Worm (Caenorhabditis elegans): ENCODE measurements around the gene ess-2.

The ess-2 gene

ce11 chrIII:8509218-8509617 is 19.1 kb upstream of the ess-2 start:
- TF ChIP-seq hmbx-1 (tag; optimal IDR thresholded peaks at IDR 0.05) (no peak), aly-1 (tag; optimal IDR thresholded peaks at IDR 0.05) (no peak), ets-7 (tag; optimal IDR thresholded peaks at IDR 0.05) (no peak), F13C5.2 (tag; optimal IDR thresholded peaks at IDR 0.05) (no peak), ceh-36 (tag; optimal IDR thresholded peaks at IDR 0.05) (no peak), tbx-11 (GFP tag; IDR thresholded peaks at IDR 0.05) (no peak), tbx-37 (GFP tag; conservative IDR thresholded peaks at IDR 0.05) (no peak), hmg-4 (GFP tag; optimal IDR thresholded peaks at IDR 0.05) (no peak), ceh-13 (GFP tag; optimal IDR thresholded peaks at IDR 0.05) (no peak), pes-1 (GFP tag; IDR thresholded peaks at IDR 0.05) (no peak), sea-1 (GFP tag; conservative IDR thresholded peaks at IDR 0.05) (no peak), ama-1 (optimal IDR thresholded peaks at IDR 0.05) (no peak), hnd-1 (tag; optimal IDR thresholded peaks at IDR 0.05) (no peak)

- TF ChIP-seq flt-1 (GFP tag; IDR thresholded peaks at IDR 0.05) (no peak), hmg-4 (GFP tag; optimal IDR thresholded peaks at IDR 0.05) (peak; percentile 33)
Observed at ce11 chrIII:8506348-8506747, 16.2 kb upstream of the ess-2 start.

ce11 chrIII:8504176-8504763 is 14.1 kb upstream of the ess-2 start:
- TF ChIP-seq sea-1 (GFP tag; conservative IDR thresholded peaks at IDR 0.05) (0 out of 2 replicates have a peak, but pooled peaks have one; percentile 35), hmbx-1 (tag; optimal IDR thresholded peaks at IDR 0.05) (no peak)

ce11 chrIII:8503341-8503740 is 13.2 kb upstream of the ess-2 start:
- no peak for TF ChIP-seq hnd-1 (tag; optimal IDR thresholded peaks at IDR 0.05)
- peak; percentile 7 for TF ChIP-seq hmg-4 (GFP tag; optimal IDR thresholded peaks at IDR 0.05)
- no peak for TF ChIP-seq aly-1 (tag; optimal IDR thresholded peaks at IDR 0.05)
- no peak for TF ChIP-seq scrt-1 (GFP tag; IDR thresholded peaks at IDR 0.05)

- TF ChIP-seq ceh-36 (tag; optimal IDR thresholded peaks at IDR 0.05) (no peak), aly-1 (tag; optimal IDR thresholded peaks at IDR 0.05) (no peak), ets-7 (tag; optimal IDR thresholded peaks at IDR 0.05) (no peak), F13C5.2 (tag; optimal IDR thresholded peaks at IDR 0.05) (no peak), sea-1 (GFP tag; conservative IDR thresholded peaks at IDR 0.05) (no peak), tbx-11 (GFP tag; IDR thresholded peaks at IDR 0.05) (no peak), ceh-13 (GFP tag; optimal IDR thresholded peaks at IDR 0.05) (no peak), hnd-1 (tag; optimal IDR thresholded peaks at IDR 0.05) (no peak), scrt-1 (GFP tag; IDR thresholded peaks at IDR 0.05) (no peak), hmbx-1 (tag; optimal IDR thresholded peaks at IDR 0.05) (no peak), flt-1 (GFP tag; IDR thresholded peaks at IDR 0.05) (no peak), hmg-4 (GFP tag; optimal IDR thresholded peaks at IDR 0.05) (no peak), tbx-37 (GFP tag; conservative IDR thresholded peaks at IDR 0.05) (no peak), B0310.2 (tag; optimal IDR thresholded peaks at IDR 0.05) (no peak), pes-1 (GFP tag; IDR thresholded peaks at IDR 0.05) (no peak), tra-4 (tag; optimal IDR thresholded peaks at IDR 0.05) (no peak), ama-1 (optimal IDR thresholded peaks at IDR 0.05) (no peak)
Observed at ce11 chrIII:8494708-8495107, 4.6 kb upstream of the ess-2 start, which contains the start of gene pac-1. TSS of gene pac-1 (plus strand) at chrIII:8495008.

- TF ChIP-seq ceh-13 (GFP tag; optimal IDR thresholded peaks at IDR 0.05) = no peak
- no peak for TF ChIP-seq ets-7 (tag; optimal IDR thresholded peaks at IDR 0.05)
- no peak for TF ChIP-seq hmg-4 (GFP tag; optimal IDR thresholded peaks at IDR 0.05)
- no peak for TF ChIP-seq tbx-37 (GFP tag; conservative IDR thresholded peaks at IDR 0.05)
- no peak for TF ChIP-seq ceh-36 (tag; optimal IDR thresholded peaks at IDR 0.05)
- no peak for TF ChIP-seq F13C5.2 (tag; optimal IDR thresholded peaks at IDR 0.05)
- no peak for TF ChIP-seq hmbx-1 (tag; optimal IDR thresholded peaks at IDR 0.05)
- TF ChIP-seq tra-4 (tag; optimal IDR thresholded peaks at IDR 0.05) = no peak
- no peak for TF ChIP-seq pes-1 (GFP tag; IDR thresholded peaks at IDR 0.05)
- TF ChIP-seq B0310.2 (tag; optimal IDR thresholded peaks at IDR 0.05) = no peak
- no peak for TF ChIP-seq aly-1 (tag; optimal IDR thresholded peaks at IDR 0.05)
- no peak for TF ChIP-seq flt-1 (GFP tag; IDR thresholded peaks at IDR 0.05)
- no peak for TF ChIP-seq sea-1 (GFP tag; conservative IDR thresholded peaks at IDR 0.05)
- TF ChIP-seq tbx-11 (GFP tag; IDR thresholded peaks at IDR 0.05) = no peak
- TF ChIP-seq hnd-1 (tag; optimal IDR thresholded peaks at IDR 0.05) = no peak
- no peak for TF ChIP-seq ama-1 (optimal IDR thresholded peaks at IDR 0.05)
- TF ChIP-seq scrt-1 (GFP tag; IDR thresholded peaks at IDR 0.05) = no peak
Observed at ce11 chrIII:8491945-8492344, 1.8 kb upstream of the ess-2 start.

ce11 chrIII:8483853-8484252 is 6.3 kb downstream of the ess-2 start, which contains the start of gene F42H10.3:
TSS of gene F42H10.3 (plus strand) at chrIII:8484153.
- TF ChIP-seq ceh-13 (GFP tag; optimal IDR thresholded peaks at IDR 0.05) (no peak), ceh-36 (tag; optimal IDR thresholded peaks at IDR 0.05) (no peak), sea-1 (GFP tag; conservative IDR thresholded peaks at IDR 0.05) (no peak), tbx-11 (GFP tag; IDR thresholded peaks at IDR 0.05) (no peak), tra-4 (tag; optimal IDR thresholded peaks at IDR 0.05) (no peak), hmg-4 (GFP tag; optimal IDR thresholded peaks at IDR 0.05) (no peak), hmbx-1 (tag; optimal IDR thresholded peaks at IDR 0.05) (no peak), B0310.2 (tag; optimal IDR thresholded peaks at IDR 0.05) (no peak), tbx-37 (GFP tag; conservative IDR thresholded peaks at IDR 0.05) (no peak), F13C5.2 (tag; optimal IDR thresholded peaks at IDR 0.05) (no peak), pes-1 (GFP tag; IDR thresholded peaks at IDR 0.05) (no peak)

ce11 chrIII:8480355-8480754 is 9.8 kb downstream of the ess-2 start, which contains the start of gene F42H10.6:
TSS of gene F42H10.6 (minus strand) at chrIII:8480455.
- TF ChIP-seq ama-1 (optimal IDR thresholded peaks at IDR 0.05) (no peak), B0310.2 (tag; optimal IDR thresholded peaks at IDR 0.05) (no peak), aly-1 (tag; optimal IDR thresholded peaks at IDR 0.05) (no peak), ceh-36 (tag; optimal IDR thresholded peaks at IDR 0.05) (no peak), ets-7 (tag; optimal IDR thresholded peaks at IDR 0.05) (no peak), F13C5.2 (tag; optimal IDR thresholded peaks at IDR 0.05) (no peak), tbx-11 (GFP tag; IDR thresholded peaks at IDR 0.05) (no peak), flt-1 (GFP tag; IDR thresholded peaks at IDR 0.05) (no peak), ceh-13 (GFP tag; optimal IDR thresholded peaks at IDR 0.05) (no peak), sea-1 (GFP tag; conservative IDR thresholded peaks at IDR 0.05) (no peak), hmg-4 (GFP tag; optimal IDR thresholded peaks at IDR 0.05) (no peak), tra-4 (tag; optimal IDR thresholded peaks at IDR 0.05) (no peak), hnd-1 (tag; optimal IDR thresholded peaks at IDR 0.05) (no peak), tbx-37 (GFP tag; conservative IDR thresholded peaks at IDR 0.05) (no peak), hmbx-1 (tag; optimal IDR thresholded peaks at IDR 0.05) (no peak), scrt-1 (GFP tag; IDR thresholded peaks at IDR 0.05) (no peak), pes-1 (GFP tag; IDR thresholded peaks at IDR 0.05) (no peak)

All from whole organism, early embryonic.